Worm (Caenorhabditis elegans): ENCODE results near the gene mpst-3.

mpst-3 gene

ce11 chrV:14942898-14943297 is 47.5 kb downstream of the mpst-3 start:
- TF ChIP-seq ceh-88 (GFP tag; IDR thresholded peaks at IDR 0.05) (no peak), fos-1 (tag; optimal IDR thresholded peaks at IDR 0.05) (no peak), elt-2 (tag; optimal IDR thresholded peaks at IDR 0.05) (no peak), lin-35 (GFP tag; optimal IDR thresholded peaks at IDR 0.05) (no peak), nhr-71 (tag; optimal IDR thresholded peaks at IDR 0.05) (no peak), pax-3 (tag; optimal IDR thresholded peaks at IDR 0.05) (no peak), unc-62 (GFP tag; optimal IDR thresholded peaks at IDR 0.05) (no peak), nhr-47 (tag; optimal IDR thresholded peaks at IDR 0.05) (no peak), lsy-2 (tag; optimal IDR thresholded peaks at IDR 0.05) (no peak), ceh-90 (tag; optimal IDR thresholded peaks at IDR 0.05) (no peak), snpc-4 (tag; optimal IDR thresholded peaks at IDR 0.05) (no peak), mef-2 (tag; optimal IDR thresholded peaks at IDR 0.05) (no peak), blmp-1 (tag; optimal IDR thresholded peaks at IDR 0.05) (no peak)

ce11 chrV:14943774-14944173 is 48.3 kb downstream of the mpst-3 start:
- TF ChIP-seq sup-37 (GFP tag; optimal IDR thresholded peaks at IDR 0.05) (no peak), efl-1 (optimal IDR thresholded peaks at IDR 0.05) (no peak), efl-1 (GFP tag; optimal IDR thresholded peaks at IDR 0.05 in 1 of 2) (peak in 1 of 2 experiments; percentile 7)

ce11 chrV:14945124-14945523 is 49.7 kb downstream of the mpst-3 start:
- TF ChIP-seq nhr-71 (tag; optimal IDR thresholded peaks at IDR 0.05): no peak
- no peak for TF ChIP-seq blmp-1 (tag; optimal IDR thresholded peaks at IDR 0.05)
- no peak for TF ChIP-seq egl-27 (tag; optimal IDR thresholded peaks at IDR 0.05)
- no peak for TF ChIP-seq unc-98 (GFP tag; IDR thresholded peaks at IDR 0.05)
- TF ChIP-seq ceh-88 (GFP tag; IDR thresholded peaks at IDR 0.05): no peak
- no peak for TF ChIP-seq nhr-76 (tag; optimal IDR thresholded peaks at IDR 0.05)
- TF ChIP-seq lir-3 (tag; optimal IDR thresholded peaks at IDR 0.05; ENCODE audit: poor library complexity): no peak
- TF ChIP-seq nhr-85 (tag): no peak
- TF ChIP-seq elt-2 (tag; optimal IDR thresholded peaks at IDR 0.05): no peak
- TF ChIP-seq C34B4.2 (tag; optimal IDR thresholded peaks at IDR 0.05): no peak
- TF ChIP-seq zag-1 (tag; optimal IDR thresholded peaks at IDR 0.05): no peak
- TF ChIP-seq jun-1 (tag; optimal IDR thresholded peaks at IDR 0.05): no peak
- no peak for TF ChIP-seq unc-62 (GFP tag; optimal IDR thresholded peaks at IDR 0.05)
- TF ChIP-seq egl-13 (tag; optimal IDR thresholded peaks at IDR 0.05): no peak

- no peak for TF ChIP-seq lin-15B (tag; optimal IDR thresholded peaks at IDR 0.05)
- no peak for TF ChIP-seq snu-23 (GFP tag; optimal IDR thresholded peaks at IDR 0.05)
- TF ChIP-seq lin-13 (GFP tag; optimal IDR thresholded peaks at IDR 0.05): no peak
- TF ChIP-seq zip-4 (GFP tag; optimal IDR thresholded peaks at IDR 0.05): no peak
- no peak for TF ChIP-seq nhr-76 (tag; optimal IDR thresholded peaks at IDR 0.05)
- no peak for TF ChIP-seq C16A3.4 (tag; optimal IDR thresholded peaks at IDR 0.05)
- no peak for TF ChIP-seq rnt-1 (tag; optimal IDR thresholded peaks at IDR 0.05)
- TF ChIP-seq nhr-84 (tag; optimal IDR thresholded peaks at IDR 0.05): no peak
- no peak for TF ChIP-seq nhr-85 (tag)
- TF ChIP-seq nhr-47 (tag; optimal IDR thresholded peaks at IDR 0.05): no peak
- no peak for TF ChIP-seq ztf-4 (tag; optimal IDR thresholded peaks at IDR 0.05)
- no peak for TF ChIP-seq mab-9 (GFP tag; IDR thresholded peaks at IDR 0.05)
- no peak for TF ChIP-seq pag-3 (tag; optimal IDR thresholded peaks at IDR 0.05; ENCODE audit: borderline replicate concordance, insufficient read depth)
- no peak for TF ChIP-seq lir-3 (tag; optimal IDR thresholded peaks at IDR 0.05; ENCODE audit: poor library complexity)
- TF ChIP-seq mef-2 (tag; optimal IDR thresholded peaks at IDR 0.05): no peak
- no peak for TF ChIP-seq aly-2 (tag; optimal IDR thresholded peaks at IDR 0.05)
Observed at ce11 chrV:14945697-14946096, 50.2 kb downstream of the mpst-3 start, which contains the start of gene C30G7.3. TSS of gene C30G7.3 (minus strand) at chrV:14945704.

ce11 chrV:14947022-14947421 is 51.6 kb downstream of the mpst-3 start, which contains the start of gene C30G7.4:
TSS of gene C30G7.4 (minus strand) at chrV:14947122.
- TF ChIP-seq dpl-1 (GFP tag; optimal IDR thresholded peaks at IDR 0.05): no peak
- no peak for TF ChIP-seq hpl-2 (GFP tag; optimal IDR thresholded peaks at IDR 0.05)
- no peak for TF ChIP-seq xbp-1 (tag; optimal IDR thresholded peaks at IDR 0.05)
- TF ChIP-seq ceh-8 (GFP tag; optimal IDR thresholded peaks at IDR 0.05): no peak
- no peak for TF ChIP-seq lin-35 (GFP tag; optimal IDR thresholded peaks at IDR 0.05)
- TF ChIP-seq ceh-63 (GFP tag; optimal IDR thresholded peaks at IDR 0.05): no peak
- no peak for TF ChIP-seq unc-62 (GFP tag; optimal IDR thresholded peaks at IDR 0.05)
- TF ChIP-seq hlh-17 (GFP tag; optimal IDR thresholded peaks at IDR 0.05; ENCODE audit: borderline replicate concordance): no peak
- TF ChIP-seq nhr-84 (tag; optimal IDR thresholded peaks at IDR 0.05): no peak
- no peak for TF ChIP-seq pqm-1 (tag; optimal IDR thresholded peaks at IDR 0.05)
- no peak for TF ChIP-seq ztf-11 (tag; optimal IDR thresholded peaks at IDR 0.05)
- TF ChIP-seq lin-13 (GFP tag; optimal IDR thresholded peaks at IDR 0.05): no peak
